Fruit fly (Drosophila melanogaster): ENCODE results near the gene vri.

The vri gene

dm6 chr2L:5305240-5305875 lies 16.6 kb downstream of the vri start:
- TF ChIP-seq tgo (GFP tag; IDR thresholded peaks at IDR 0.05) (no peak), pb (GFP tag; optimal IDR thresholded peaks at IDR 0.05) (no peak), CG12104 (GFP tag; optimal IDR thresholded peaks at IDR 0.05) (no peak), ems (GFP tag; optimal IDR thresholded peaks at IDR 0.05) (no peak), ci (GFP tag; IDR thresholded peaks at IDR 0.05) (peak; percentile 58; the same call in 2 of the 3 replicates), tin (GFP tag; optimal IDR thresholded peaks at IDR 0.05) (no peak), crc (GFP tag; optimal IDR thresholded peaks at IDR 0.05) (no peak), CG10654 (GFP tag; optimal IDR thresholded peaks at IDR 0.05) (no peak), stwl (tag; optimal IDR thresholded peaks at IDR 0.05) (no peak), CG13894 (tag; optimal IDR thresholded peaks at IDR 0.05) (no peak), nom (GFP tag; optimal IDR thresholded peaks at IDR 0.05) (peak; percentile 58), GATAe (GFP tag; conservative IDR thresholded peaks at IDR 0.05) (no peak), fd102C (GFP tag; optimal IDR thresholded peaks at IDR 0.05) (no peak), Doc2 (GFP tag; IDR thresholded peaks at IDR 0.05) (no peak), pros (GFP tag; optimal IDR thresholded peaks at IDR 0.05) (peak; percentile 29), bcd (GFP tag; optimal IDR thresholded peaks at IDR 0.05) (no peak), Fer2 (tag; optimal IDR thresholded peaks at IDR 0.05) (no peak), fd64A (GFP tag; optimal IDR thresholded peaks at IDR 0.05) (no peak), nerfin-2 (GFP tag; IDR thresholded peaks at IDR 0.05; ENCODE audit: partially characterized antibody) (no peak), ERR (GFP tag; optimal IDR thresholded peaks at IDR 0.05) (peak; percentile 10), Awh (GFP tag; IDR thresholded peaks at IDR 0.05) (no peak), usp (GFP tag; optimal IDR thresholded peaks at IDR 0.05) (no peak), CG6175 (GFP tag; IDR thresholded peaks at IDR 0.05) (0 out of 3 replicates have a peak, but pooled peaks have one; percentile 33), Gsc (GFP tag; IDR thresholded peaks at IDR 0.05) (no peak), Max (GFP tag; optimal IDR thresholded peaks at IDR 0.05) (no peak), CG4707 (GFP tag; optimal IDR thresholded peaks at IDR 0.05) (no peak), gt (GFP tag; IDR thresholded peaks at IDR 0.05) (no peak), mam (GFP tag; optimal IDR thresholded peaks at IDR 0.05) (no peak), CG6765 (GFP tag; optimal IDR thresholded peaks at IDR 0.05) (no peak), CG7963 (GFP tag; IDR thresholded peaks at IDR 0.05; ENCODE audit: partially characterized antibody) (no peak), Hr39 (optimal IDR thresholded peaks at IDR 0.05) (no peak), NfI (GFP tag; optimal IDR thresholded peaks at IDR 0.05) (no peak), CG32772 (GFP tag; IDR thresholded peaks at IDR 0.05) (no peak), CG8765 (GFP tag; IDR thresholded peaks at IDR 0.05) (no peak), Hr78 (GFP tag; optimal IDR thresholded peaks at IDR 0.05) (peak in 1 of 2 experiments; percentile 65), CG8924 (tag; optimal IDR thresholded peaks at IDR 0.05) (no peak), Ravus (GFP tag; IDR thresholded peaks at IDR 0.05) (no peak), sob (GFP tag; IDR thresholded peaks at IDR 0.05) (peak; percentile 19; the same call in 1 of the 2 replicates), corto (GFP tag; optimal IDR thresholded peaks at IDR 0.05) (peak; percentile 87), sna (GFP tag; IDR thresholded peaks at IDR 0.05; ENCODE audit: partially characterized antibody) (0 out of 2 replicates have a peak, but pooled peaks have one; percentile 24), oc (tag; optimal IDR thresholded peaks at IDR 0.05) (peak; percentile 18), gcm (GFP tag; optimal IDR thresholded peaks at IDR 0.05) (peak; percentile 23), CG2199 (GFP tag; IDR thresholded peaks at IDR 0.05) (peak; percentile 35; the same call in 1 of the 3 replicates), Drgx (GFP tag; IDR thresholded peaks at IDR 0.05) (peak; percentile 37; the same call in 1 of the 2 replicates), p53 (GFP tag; optimal IDR thresholded peaks at IDR 0.05) (no peak), D (optimal IDR thresholded peaks at IDR 0.05) (no peak), D (GFP tag; optimal IDR thresholded peaks at IDR 0.05) (no peak), CG8290 (GFP tag; optimal IDR thresholded peaks at IDR 0.05) (no peak), CG8290 (tag; optimal IDR thresholded peaks at IDR 0.05) (no peak), trem (tag; optimal IDR thresholded peaks at IDR 0.05) (peak; percentile 19), CG12769 (tag; optimal IDR thresholded peaks at IDR 0.05) (no peak)

Measured in whole organism, embryonic.